Worm (Caenorhabditis elegans) whole organism, late embryonic: ENCODE measurements around the gene sdz-36.
A peak's percentile ranks its signal among the peaks of the same experiment; 100 is the strongest.

Experiments
- K02D7.2 ChIP-seq: sonication (generic microtip); optimal IDR thresholded peaks from 2 replicates; lab custom pipeline; 2017; ENCODE audit warnings: mild to moderate bottlenecking, missing genetic modification characterization, missing compliant biosample characterization
- K09A11.1 ChIP-seq: sonication (generic microtip); optimal IDR thresholded peaks from 2 replicates; lab custom pipeline; 2017; ENCODE audit warnings: antibody characterized with exemption, mild to moderate bottlenecking, missing genetic modification characterization, missing compliant biosample characterization; ENCODE audit not compliant: insufficient read depth
- ceh-14 ChIP-seq: sonication (generic microtip); optimal IDR thresholded peaks from 2 replicates; lab custom pipeline; 2016; ENCODE audit warnings: missing genotype, missing genetic modification characterization, missing compliant biosample characterization
- ceh-18 ChIP-seq: sonication (generic microtip); optimal IDR thresholded peaks from 2 replicates; lab custom pipeline; 2016; ENCODE audit warnings: missing genetic modification characterization, missing compliant biosample characterization
- ceh-24 ChIP-seq: sonication (generic microtip); optimal IDR thresholded peaks from 2 replicates; lab custom pipeline; 2016; ENCODE audit warnings: mild to moderate bottlenecking, missing genetic modification characterization, missing compliant biosample characterization
- ceh-34 ChIP-seq: sonication (generic microtip); optimal IDR thresholded peaks from 2 replicates; lab custom pipeline; 2016; ENCODE audit warnings: mild to moderate bottlenecking, missing genetic modification characterization, missing compliant biosample characterization
- ceh-48 ChIP-seq: sonication (generic microtip); optimal IDR thresholded peaks from 2 replicates; lab custom pipeline; 2016; ENCODE audit warnings: missing genetic modification characterization, inconsistent platforms, missing compliant biosample characterization
- ceh-6 ChIP-seq: fragments of 200-800 bp; sonication (Bioruptor generic); optimal IDR thresholded peaks from 2 replicates; lab custom pipeline; 2018; ENCODE audit warnings: mild to moderate bottlenecking, missing genetic modification characterization, missing compliant biosample characterization
- ceh-9 ChIP-seq: sonication (generic microtip); optimal IDR thresholded peaks from 2 replicates; lab custom pipeline; 2016; ENCODE audit warnings: mild to moderate bottlenecking, missing genetic modification characterization, inconsistent platforms, missing compliant biosample characterization
- che-1 ChIP-seq: sonication (generic microtip); optimal IDR thresholded peaks from 2 replicates; lab custom pipeline; 2016; ENCODE audit warnings: mild to moderate bottlenecking, missing genetic modification characterization, missing compliant biosample characterization
- elt-2 ChIP-seq: sonication (generic microtip); optimal IDR thresholded peaks from 2 replicates; lab custom pipeline; 2016; ENCODE audit warnings: missing genetic modification reagents, missing genetic modification characterization, missing compliant biosample characterization
- elt-4 ChIP-seq: sonication (generic microtip); optimal IDR thresholded peaks from 2 replicates; lab custom pipeline; 2016; ENCODE audit warnings: missing genetic modification characterization, missing compliant biosample characterization
- eyg-1 ChIP-seq: sonication (generic microtip); optimal IDR thresholded peaks from 2 replicates; lab custom pipeline; 2016; ENCODE audit warnings: missing genotype, missing genetic modification characterization, missing compliant biosample characterization
- fkh-6 ChIP-seq: sonication (generic microtip); optimal IDR thresholded peaks from 2 replicates; lab custom pipeline; 2016; ENCODE audit warnings: missing genetic modification characterization, missing compliant biosample characterization
- gmeb-2 ChIP-seq: sonication (generic microtip); optimal IDR thresholded peaks from 2 replicates; lab custom pipeline; 2016; ENCODE audit warnings: missing genetic modification characterization, inconsistent platforms, missing compliant biosample characterization
- hlh-13 ChIP-seq: fragments of 200-800 bp; sonication (Bioruptor generic); optimal IDR thresholded peaks from 2 replicates; lab custom pipeline; 2018; ENCODE audit warnings: mild to moderate bottlenecking, missing genetic modification characterization, missing compliant biosample characterization
- hlh-15 ChIP-seq: sonication (generic microtip); optimal IDR thresholded peaks from 2 replicates; lab custom pipeline; 2016; ENCODE audit warnings: missing genetic modification characterization, missing compliant biosample characterization
- hlh-30 ChIP-seq: sonication (generic microtip); optimal IDR thresholded peaks from 2 replicates; lab custom pipeline; 2017; ENCODE audit warnings: antibody characterized with exemption, missing genetic modification characterization, missing compliant biosample characterization; ENCODE audit not compliant: insufficient read depth
- hlh-6 ChIP-seq: sonication (generic microtip); optimal IDR thresholded peaks from 2 replicates; lab custom pipeline; 2016; ENCODE audit warnings: missing genotype, missing genetic modification characterization, missing compliant biosample characterization
- hlh-8 ChIP-seq: sonication (generic microtip); optimal IDR thresholded peaks from 2 replicates; lab custom pipeline; 2016; ENCODE audit warnings: missing genotype, missing genetic modification characterization, missing compliant biosample characterization
- lim-6 ChIP-seq: sonication (generic microtip); optimal IDR thresholded peaks from 2 replicates; lab custom pipeline; 2016; ENCODE audit warnings: missing genetic modification characterization, missing compliant biosample characterization
- lin-11 ChIP-seq: fragments of 200-800 bp; sonication (Bioruptor generic); optimal IDR thresholded peaks from 2 replicates; lab custom pipeline; 2018; ENCODE audit warnings: mild to moderate bottlenecking, missing genetic modification characterization, missing compliant biosample characterization
- mec-3 ChIP-seq: sonication (generic microtip); optimal IDR thresholded peaks from 2 replicates; lab custom pipeline; 2016; ENCODE audit warnings: borderline replicate concordance, missing genetic modification characterization, missing compliant biosample characterization
- odd-2 ChIP-seq: sonication (generic microtip); optimal IDR thresholded peaks from 2 replicates; lab custom pipeline; 2017; ENCODE audit warnings: antibody characterized with exemption, mild to moderate bottlenecking, missing genetic modification characterization, missing compliant biosample characterization
- pag-3 ChIP-seq: sonication (generic microtip); optimal IDR thresholded peaks from 2 replicates; lab custom pipeline; 2016; ENCODE audit warnings: missing compliant biosample characterization, missing genetic modification characterization, borderline replicate concordance
- pha-2 ChIP-seq: sonication (generic microtip); optimal IDR thresholded peaks from 2 replicates; lab custom pipeline; 2017; ENCODE audit warnings: mild to moderate bottlenecking, missing genetic modification characterization, missing compliant biosample characterization
- pqm-1 ChIP-seq: sonication (generic microtip); optimal IDR thresholded peaks from 2 replicates; lab custom pipeline; 2016; ENCODE audit warnings: missing genetic modification characterization, missing compliant biosample characterization
- rnt-1 ChIP-seq: sonication (generic microtip); optimal IDR thresholded peaks from 2 replicates; lab custom pipeline; 2016; ENCODE audit warnings: missing genetic modification characterization, missing compliant biosample characterization
- sdc-2 ChIP-seq: sonication (generic microtip); optimal IDR thresholded peaks from 2 replicates; lab custom pipeline; 2016; ENCODE audit warnings: missing genotype, missing genetic modification characterization, missing compliant biosample characterization
- syd-9 ChIP-seq: sonication (generic microtip); optimal IDR thresholded peaks from 2 replicates; lab custom pipeline; 2016; ENCODE audit warnings: mild to moderate bottlenecking, missing genetic modification characterization, moderate library complexity, missing compliant biosample characterization
- tbx-2 ChIP-seq: sonication (generic microtip); optimal IDR thresholded peaks from 2 replicates; lab custom pipeline; 2016; ENCODE audit warnings: missing genetic modification characterization, missing compliant biosample characterization
- unc-42 ChIP-seq: sonication (generic microtip); optimal IDR thresholded peaks from 2 replicates; lab custom pipeline; 2016; ENCODE audit warnings: missing genotype, missing genetic modification characterization, missing compliant biosample characterization
- unc-55 ChIP-seq: sonication (generic microtip); optimal IDR thresholded peaks from 2 replicates; lab custom pipeline; 2017; ENCODE audit warnings: missing biosample characterization, missing genetic modification reagents, missing genetic modification characterization
- unc-86 ChIP-seq: sonication (generic microtip); optimal IDR thresholded peaks from 2 replicates; lab custom pipeline; 2016; ENCODE audit warnings: missing genetic modification characterization, missing compliant biosample characterization
- zip-5 ChIP-seq: sonication (generic microtip); optimal IDR thresholded peaks from 2 replicates; lab custom pipeline; 2016; ENCODE audit warnings: missing genetic modification characterization, missing compliant biosample characterization
- ztf-16 ChIP-seq: sonication (generic microtip); optimal IDR thresholded peaks from 2 replicates; lab custom pipeline; 2017; ENCODE audit warnings: missing genetic modification characterization, missing compliant biosample characterization

Gene sdz-36

DNA sequence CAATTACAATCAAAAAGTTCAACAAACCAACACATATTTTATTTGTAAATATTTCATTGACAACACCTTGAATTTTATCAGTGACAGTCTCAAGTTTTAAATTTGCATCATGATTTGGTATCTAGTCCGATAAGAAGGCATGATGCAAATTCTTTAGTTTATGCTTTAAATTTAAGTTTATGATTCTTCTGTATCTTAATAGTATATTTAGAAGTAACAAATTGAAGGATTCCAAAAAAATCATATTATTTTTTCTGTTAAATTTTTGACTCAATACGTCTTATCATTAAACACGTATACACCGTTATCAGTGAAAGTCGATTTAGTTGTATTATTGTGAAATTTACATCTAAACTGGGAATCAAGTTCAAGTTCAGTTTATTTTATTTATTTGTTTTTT lies 39.5 kb upstream of the sdz-36 start, which contains the start of gene chca-1:
chca-1 (plus strand) TSS at position 161 of the 400 bp plus-strand sequence.
- peak; percentile 69 for TF ChIP-seq elt-2 (tag; lab: Kevin White, UChicago)
- TF ChIP-seq hlh-8 (tag; lab: Kevin White, UChicago) = no peak

DNA sequence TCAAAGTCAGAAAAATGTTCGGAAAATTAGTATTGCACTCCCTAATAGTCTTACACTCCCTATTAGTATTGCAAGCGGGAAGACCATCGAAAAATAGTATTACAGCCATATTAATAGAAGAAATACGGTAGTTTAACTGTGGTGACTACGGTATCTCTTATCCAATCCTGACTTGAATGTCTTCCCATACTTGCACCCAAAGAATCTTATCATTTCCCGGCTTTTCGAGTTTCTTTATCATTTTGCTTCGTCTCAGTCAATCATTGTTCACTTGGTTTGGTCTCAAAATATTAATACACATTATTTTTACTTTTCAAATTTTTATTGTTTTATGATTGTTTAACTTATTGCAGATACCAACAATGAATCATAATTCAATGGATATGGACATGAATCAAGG lies 37.6 kb upstream of the sdz-36 start, which contains the start of gene F58G6.3:
F58G6.3 (plus strand) TSS at position 352 of the 400 bp plus-strand sequence.
- no peak for TF ChIP-seq hlh-15 (tag; lab: Kevin White, UChicago)
- no peak for TF ChIP-seq ceh-18 (tag; lab: Kevin White, UChicago)
- no peak for TF ChIP-seq hlh-13 (GFP tag; lab: Kevin White, UChicago)
- no peak for TF ChIP-seq pag-3 (tag; lab: Kevin White, UChicago)
- no peak for TF ChIP-seq ceh-24 (tag; lab: Kevin White, UChicago)
- no peak for TF ChIP-seq gmeb-2 (tag; lab: Kevin White, UChicago)
- TF ChIP-seq zip-5 = no peak
- TF ChIP-seq, all 69 proteins: peak for 0

DNA sequence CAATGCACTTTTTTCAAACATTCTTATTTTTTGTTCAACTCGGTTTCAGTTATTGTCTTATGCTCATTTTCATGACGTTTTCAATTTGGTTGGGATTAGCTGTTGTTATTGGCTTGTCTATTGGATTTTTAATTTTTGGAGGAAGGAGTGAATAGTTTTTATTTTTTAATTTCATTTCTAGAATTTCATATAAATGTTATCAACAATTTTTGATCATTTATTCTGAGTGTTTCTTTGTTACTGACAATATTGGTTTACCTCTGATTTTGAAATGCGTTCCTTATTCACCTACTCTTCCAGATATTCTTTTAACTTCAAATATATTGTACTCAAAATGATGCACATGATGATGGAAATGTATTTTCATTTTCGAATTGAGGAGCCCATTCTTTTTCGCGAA lies 36.7 kb upstream of the sdz-36 start, which contains the start of gene F58G6.7:
F58G6.7 (plus strand) TSS at position 301 of the 400 bp plus-strand sequence.
- TF ChIP-seq ceh-6 (GFP tag; lab: Kevin White, UChicago) = no peak
- no peak for TF ChIP-seq K02D7.2 (tag; lab: Kevin White, UChicago)
- no peak for TF ChIP-seq sdc-2 (tag; lab: Kevin White, UChicago)
- TF ChIP-seq unc-55 (GFP tag; lab: Kevin White, UChicago) = no peak
- TF ChIP-seq ceh-24 (tag; lab: Kevin White, UChicago) = no peak
- no peak for TF ChIP-seq mec-3 (tag; lab: Kevin White, UChicago)
- no peak for TF ChIP-seq ceh-9 (tag; lab: Kevin White, UChicago)
- TF ChIP-seq hlh-30 (tag; lab: Kevin White, UChicago) = no peak
- TF ChIP-seq ceh-48 (tag; lab: Kevin White, UChicago) = no peak
- TF ChIP-seq hlh-6 (tag; lab: Kevin White, UChicago) = no peak
- TF ChIP-seq ztf-16 (tag; lab: Kevin White, UChicago) = no peak
- no peak for TF ChIP-seq lim-6
- TF ChIP-seq pag-3 (tag; lab: Kevin White, UChicago) = no peak
- TF ChIP-seq elt-4 = no peak
- TF ChIP-seq ceh-14 (tag; lab: Kevin White, UChicago) = no peak
- TF ChIP-seq rnt-1 (tag; lab: Kevin White, UChicago) = no peak
- no peak for TF ChIP-seq eyg-1

DNA sequence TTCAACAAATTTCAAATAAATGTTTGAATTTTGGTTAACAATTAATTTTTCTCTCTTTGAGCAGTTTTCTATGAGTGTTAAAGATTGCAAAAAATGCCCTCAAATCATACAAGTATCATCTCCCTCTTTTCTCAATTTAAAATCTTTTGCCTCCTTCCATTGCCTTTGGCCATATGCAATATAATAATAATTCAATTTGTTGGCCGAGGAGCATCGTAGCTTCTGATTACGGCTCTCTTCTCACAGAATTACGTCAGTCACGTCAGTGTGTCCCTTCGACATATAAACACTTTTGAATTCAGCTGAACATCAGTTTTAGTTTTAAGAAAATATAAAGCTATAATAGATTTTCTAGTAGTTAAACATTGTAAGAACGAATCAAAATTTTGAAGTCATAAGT lies 35.2 kb upstream of the sdz-36 start:
- no peak for TF ChIP-seq pqm-1 (tag; lab: Kevin White, UChicago)
- no peak for TF ChIP-seq eyg-1
- TF ChIP-seq K02D7.2 (tag; lab: Kevin White, UChicago) = no peak
- TF ChIP-seq unc-42 (tag; lab: Kevin White, UChicago) = peak; percentile 85
- TF ChIP-seq lim-6 = no peak

DNA sequence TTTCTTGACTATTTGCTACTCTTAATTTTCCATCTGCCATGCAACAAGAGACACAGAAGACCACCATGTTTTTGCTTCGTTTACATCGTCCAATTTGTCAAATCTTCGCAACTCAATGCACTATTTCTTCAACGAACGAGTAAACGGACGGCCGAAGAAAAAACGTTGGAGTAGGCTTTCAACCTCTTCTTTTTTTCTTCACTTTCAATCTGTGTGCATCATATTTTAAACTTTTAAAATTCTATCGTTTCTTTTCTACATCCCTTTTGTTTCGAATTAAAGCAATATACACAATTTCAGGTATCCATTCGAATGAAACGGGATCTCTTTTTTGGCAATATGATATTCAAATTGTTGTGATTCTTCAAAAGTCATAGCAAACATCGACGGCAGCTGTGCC lies 33.0 kb upstream of the sdz-36 start, which contains the start of gene acc-1:
acc-1 (plus strand) TSS at position 301 of the 400 bp plus-strand sequence.
- TF ChIP-seq che-1 (tag; lab: Kevin White, UChicago) (no peak), tbx-2 (tag; lab: Kevin White, UChicago) (no peak), lin-11 (tag; lab: Kevin White, UChicago) (no peak), ceh-6 (GFP tag; lab: Kevin White, UChicago) (no peak), unc-86 (no peak), ceh-18 (tag; lab: Kevin White, UChicago) (no peak), fkh-6 (tag; lab: Kevin White, UChicago) (no peak), ceh-34 (no peak), unc-42 (tag; lab: Kevin White, UChicago) (no peak), odd-2 (tag; lab: Kevin White, UChicago) (no peak), syd-9 (no peak), pha-2 (no peak), K09A11.1 (tag; lab: Kevin White, UChicago) (no peak)
